Worm (Caenorhabditis elegans) whole organism, L4 larva: ENCODE data around the gene cyp-34A6.

Experiments
- D1046.2 ChIP-seq: fragments of 200-800 bp; sonication (Bioruptor generic); IDR thresholded peaks from 2 replicates; pipeline ENCODE4 v1.3.6; 2022; ENCODE audit warnings: missing genetic modification characterization, missing compliant biosample characterization
- T20F7.1 ChIP-seq: fragments of 200-800 bp; sonication (Bioruptor generic); optimal IDR thresholded peaks from 2 replicates; lab custom pipeline; 2018; ENCODE audit warnings: mild to moderate bottlenecking, missing genetic modification characterization, missing compliant biosample characterization
- T26A8.4 ChIP-seq: fragments of 200-800 bp; sonication (Bioruptor generic); IDR thresholded peaks from 2 replicates; pipeline ENCODE4 v1.3.6; 2022; ENCODE audit warnings: missing genetic modification characterization, missing compliant biosample characterization
- Y5F2A.4 ChIP-seq: fragments of 200-800 bp; sonication (Bioruptor generic); optimal IDR thresholded peaks from 2 replicates; lab custom pipeline; 2018; ENCODE audit warnings: mild to moderate bottlenecking, missing genetic modification characterization, missing compliant biosample characterization
- aha-1 ChIP-seq: fragments of 150-350 bp; peaks from one replicate; lab custom pipeline; 2014; ENCODE audit warnings: missing biosample characterization, missing genetic modification characterization
- ama-1 ChIP-seq: fragments of 150-350 bp; optimal IDR thresholded peaks from 2 replicates; lab custom pipeline; 2014; ENCODE audit warnings: inconsistent platforms, mixed read lengths
- arid-1 ChIP-seq: fragments of 200-800 bp; sonication (Bioruptor generic); conservative IDR thresholded peaks from 2 replicates; pipeline ENCODE4 v1.3.6; 2022; ENCODE audit warnings: missing genetic modification reagents, missing genetic modification characterization, missing compliant biosample characterization
- ceh-20 ChIP-seq: fragments of 200-800 bp; sonication (Bioruptor generic); IDR thresholded peaks from 2 replicates; pipeline ENCODE4 v1.3.6; 2022; ENCODE audit warnings: missing genetic modification reagents, missing genetic modification characterization, missing compliant biosample characterization
- ceh-28 ChIP-seq: fragments of 150-350 bp; optimal IDR thresholded peaks from 2 replicates; lab custom pipeline; 2014; ENCODE audit warnings: missing biosample characterization, missing genetic modification reagents, missing genetic modification characterization
- ceh-44 ChIP-seq: fragments of 200-800 bp; sonication (Bioruptor generic); IDR thresholded peaks from 2 replicates; pipeline ENCODE4 v1.3.6; 2022; ENCODE audit warnings: missing genetic modification reagents, missing genetic modification characterization, missing compliant biosample characterization
- ceh-82 ChIP-seq: sonication (generic microtip); optimal IDR thresholded peaks from 2 replicates; lab custom pipeline; 2017; ENCODE audit warnings: missing biosample characterization, missing genetic modification characterization
- daf-8 ChIP-seq: fragments of 200-800 bp; sonication (Bioruptor generic); IDR thresholded peaks from 2 replicates; pipeline ENCODE4 v1.3.6; 2022; ENCODE audit warnings: missing genetic modification characterization, missing compliant biosample characterization
- dmd-6 ChIP-seq: fragments of 200-800 bp; sonication (Bioruptor generic); IDR thresholded peaks from 2 replicates; pipeline ENCODE4 v1.3.6; 2022; ENCODE audit warnings: missing genetic modification reagents, missing genetic modification characterization, missing compliant biosample characterization
- dmd-9 ChIP-seq: fragments of 200-800 bp; sonication (Bioruptor generic); IDR thresholded peaks from 2 replicates; pipeline ENCODE4 v1.3.6; 2022; ENCODE audit warnings: missing genetic modification reagents, missing genetic modification characterization, missing compliant biosample characterization
- egl-27 ChIP-seq: sonication (generic microtip); optimal IDR thresholded peaks from 3 replicates; lab custom pipeline; 2017; ENCODE audit warnings: missing biosample characterization, missing genetic modification reagents, missing genetic modification characterization
- egl-43 ChIP-seq: fragments of 200-800 bp; sonication (Bioruptor generic); IDR thresholded peaks from 2 replicates; pipeline ENCODE4 v1.3.6; 2022; ENCODE audit warnings: missing genetic modification reagents, missing genetic modification characterization, missing compliant biosample characterization
- fkh-10 ChIP-seq: fragments of 150-350 bp; optimal IDR thresholded peaks from 2 replicates; lab custom pipeline; 2014; ENCODE audit warnings: missing biosample characterization, missing genetic modification reagents, missing genetic modification characterization
- hif-1 ChIP-seq, 2 experiments: sonication (generic microtip); optimal IDR thresholded peaks; 2 replicates each; lab custom pipeline; 2016 to 2017; ENCODE audit warnings: missing compliant biosample characterization in 2 of 2, missing genetic modification characterization in 2 of 2, missing genetic modification reagents in 2 of 2, missing genotype in 2 of 2, mild to moderate bottlenecking in 1 of 2
- hlh-30 ChIP-seq: sonication (generic microtip); optimal IDR thresholded peaks from 2 replicates; lab custom pipeline; 2017; ENCODE audit warnings: antibody characterized with exemption, mild to moderate bottlenecking, missing genetic modification characterization, missing compliant biosample characterization; ENCODE audit not compliant: insufficient read depth
- lin-13 ChIP-seq: fragments of 150-350 bp; optimal IDR thresholded peaks from 2 replicates; lab custom pipeline; 2014; ENCODE audit warnings: missing biosample characterization, missing genetic modification reagents, missing genetic modification characterization
- lin-39 ChIP-seq: fragments of 150-350 bp; optimal IDR thresholded peaks from 2 replicates; lab custom pipeline; 2014; ENCODE audit warnings: missing biosample characterization, missing genetic modification reagents, missing genetic modification characterization
- mdl-1 ChIP-seq, 2 experiments: fragments of 150-350 bp in 1 of 2; sonication (generic microtip) in 1 of 2; optimal IDR thresholded peaks; 2 replicates each; lab custom pipeline; 2014 to 2017; ENCODE audit warnings: missing biosample characterization in 2 of 2, missing genetic modification characterization in 2 of 2
- nhr-10 ChIP-seq: fragments of 150-350 bp; optimal IDR thresholded peaks from 2 replicates; lab custom pipeline; 2014; ENCODE audit warnings: missing biosample characterization, missing genetic modification characterization
- nhr-102 ChIP-seq: sonication (generic microtip); optimal IDR thresholded peaks from 2 replicates; lab custom pipeline; 2016; ENCODE audit warnings: mild to moderate bottlenecking, missing genetic modification characterization, moderate library complexity, missing compliant biosample characterization
- nhr-28 ChIP-seq: fragments of 150-350 bp; optimal IDR thresholded peaks from 2 replicates; lab custom pipeline; 2014; ENCODE audit warnings: missing biosample characterization, missing genetic modification characterization
- nhr-6 ChIP-seq: fragments of 150-350 bp; optimal IDR thresholded peaks from 2 replicates; lab custom pipeline; 2014; ENCODE audit warnings: missing biosample characterization, missing genetic modification characterization
- pha-4 ChIP-seq, 2 experiments: fragments of 150-350 bp in 1 of 2; fragments of 200-800 bp in 1 of 2; sonication (Bioruptor generic) in 1 of 2; IDR thresholded peaks in 1 of 2; optimal IDR thresholded peaks in 1 of 2; 2 replicates each; pipeline versions ENCODE4 v1.3.6 to Lab custom; 2014 to 2022; ENCODE audit warnings: missing genetic modification characterization in 2 of 2, missing genetic modification reagents in 2 of 2, missing biosample characterization in 1 of 2, missing compliant biosample characterization in 1 of 2
- pqm-1 ChIP-seq: sonication (generic microtip); optimal IDR thresholded peaks from 2 replicates; lab custom pipeline; 2017; ENCODE audit warnings: missing biosample characterization, missing genetic modification characterization
- snpc-4 ChIP-seq: fragments of 150-350 bp; optimal IDR thresholded peaks from 2 replicates; lab custom pipeline; 2014; ENCODE audit warnings: missing biosample characterization, missing genetic modification characterization
- spr-1 ChIP-seq: sonication (generic microtip); optimal IDR thresholded peaks from 2 replicates; lab custom pipeline; 2016; ENCODE audit warnings: mild to moderate bottlenecking, missing genetic modification characterization, missing compliant biosample characterization
- spr-3 ChIP-seq: fragments of 200-800 bp; sonication (Bioruptor generic); optimal IDR thresholded peaks from 2 replicates; lab custom pipeline; 2018; ENCODE audit warnings: mild to moderate bottlenecking, missing genetic modification characterization, missing compliant biosample characterization
- unc-39 ChIP-seq: sonication (generic microtip); optimal IDR thresholded peaks from 2 replicates; lab custom pipeline; 2017; ENCODE audit warnings: missing biosample characterization, missing genetic modification characterization
- unc-62 ChIP-seq, 3 experiments: fragments of 150-350 bp in 1 of 3; sonication (generic microtip); optimal IDR thresholded peaks in 2 of 3; peaks in 1 of 3; 1 replicate in 1 of 3; 2 replicates in 2 of 3; lab custom pipeline; 2014 to 2017; ENCODE audit warnings: missing biosample characterization in 3 of 3, missing genetic modification characterization in 3 of 3, missing genetic modification reagents in 3 of 3, missing genotype in 1 of 3
- zag-1 ChIP-seq: fragments of 150-350 bp; optimal IDR thresholded peaks from 2 replicates; lab custom pipeline; 2014; ENCODE audit warnings: missing biosample characterization, missing genetic modification characterization
- ztf-11 ChIP-seq: fragments of 150-350 bp; optimal IDR thresholded peaks from 2 replicates; lab custom pipeline; 2014; ENCODE audit warnings: missing biosample characterization, missing genetic modification characterization

Gene cyp-34A6

DNA sequence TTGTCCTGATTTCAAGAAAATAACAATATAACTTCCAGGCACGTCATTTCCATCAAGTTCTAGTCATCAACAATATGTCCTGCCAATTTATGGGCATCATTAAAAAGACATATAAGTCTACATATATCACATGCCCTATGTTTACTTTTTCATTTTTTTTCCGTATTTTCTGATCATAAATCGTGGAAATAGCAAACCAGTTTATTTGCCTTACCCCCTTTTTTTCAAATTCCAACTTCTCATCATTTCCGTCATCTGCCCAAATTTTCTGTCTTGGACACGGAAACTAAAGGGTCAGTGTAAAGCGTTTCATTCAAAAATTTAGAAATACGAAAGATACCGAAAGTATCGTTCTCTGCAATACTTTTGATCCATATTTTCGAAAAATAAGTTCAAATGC lies 31.2 kb upstream of the cyp-34A6 start:
- TF ChIP-seq lin-39 (tag; lab: Kevin White, UChicago) (no peak), T20F7.1 (GFP tag; lab: Kevin White, UChicago) (peak; percentile 1), nhr-10 (no peak), Y5F2A.4 (GFP tag; lab: Kevin White, UChicago) (no peak), aha-1 (tag; lab: Kevin White, UChicago) (peak; percentile 63)

- peak in 1 of 2 experiments; percentile 24 for TF ChIP-seq mdl-1 (tag; optimal IDR thresholded peaks at IDR 0.05; lab: Kevin White, UChicago)
- TF ChIP-seq D1046.2 (GFP tag; lab: Robert Waterston, UW) = no peak
- TF ChIP-seq fkh-10 (GFP tag; lab: Kevin White, UChicago) = no peak
- TF ChIP-seq ama-1 (lab: Kevin White, UChicago) = peak; percentile 43
- TF ChIP-seq ceh-44 (GFP tag; lab: Robert Waterston, UW) = no peak
- TF ChIP-seq egl-27 (tag; lab: Kevin White, UChicago) = no peak
- no peak for TF ChIP-seq ceh-28 (tag; lab: Kevin White, UChicago)
- no peak for TF ChIP-seq nhr-6
- TF ChIP-seq hif-1 (tag; optimal IDR thresholded peaks at IDR 0.05; lab: Kevin White, UChicago) = no peak
- no peak for TF ChIP-seq zag-1 (tag; lab: Kevin White, UChicago)
- TF ChIP-seq unc-62 (GFP tag; optimal IDR thresholded peaks at IDR 0.05 in 1 of 2; lab: Kevin White, UChicago) = peak in 1 of 2 experiments; percentile 63
- no peak for TF ChIP-seq unc-62 (tag; optimal IDR thresholded peaks at IDR 0.05; lab: Kevin White, UChicago)
- no peak for TF ChIP-seq dmd-6 (GFP tag; lab: Robert Waterston, UW)
- no peak for TF ChIP-seq pqm-1 (tag; lab: Kevin White, UChicago)
- no peak for TF ChIP-seq spr-1 (tag; lab: Kevin White, UChicago)
- TF ChIP-seq arid-1 (GFP tag; lab: Robert Waterston, UW) = no peak
- no peak for TF ChIP-seq egl-43 (GFP tag; lab: Robert Waterston, UW)
- no peak for TF ChIP-seq ztf-11 (tag; lab: Kevin White, UChicago)
- TF ChIP-seq ceh-20 (GFP tag; lab: Robert Waterston, UW) = no peak
- TF ChIP-seq hlh-30 (tag; lab: Kevin White, UChicago) = peak; percentile 32
- TF ChIP-seq daf-8 (GFP tag; lab: Robert Waterston, UW) = no peak
- TF ChIP-seq lin-39 (tag; lab: Kevin White, UChicago) = no peak
- no peak for TF ChIP-seq pha-4 (GFP tag; IDR thresholded peaks at IDR 0.05; lab: Robert Waterston, UW)
- TF ChIP-seq pha-4 (tag; optimal IDR thresholded peaks at IDR 0.05; lab: Kevin White, UChicago) = no peak
- TF ChIP-seq nhr-28 (tag; lab: Kevin White, UChicago) = peak; percentile 9
- no peak for TF ChIP-seq lin-13 (GFP tag; lab: Kevin White, UChicago)
These were observed 27.9 kb upstream of the cyp-34A6 start, which contains the start of gene nlp-27 for ce11 chrV:3989070-3989469. Gene nlp-27 (plus strand): TSS chrV:3989378.

DNA sequence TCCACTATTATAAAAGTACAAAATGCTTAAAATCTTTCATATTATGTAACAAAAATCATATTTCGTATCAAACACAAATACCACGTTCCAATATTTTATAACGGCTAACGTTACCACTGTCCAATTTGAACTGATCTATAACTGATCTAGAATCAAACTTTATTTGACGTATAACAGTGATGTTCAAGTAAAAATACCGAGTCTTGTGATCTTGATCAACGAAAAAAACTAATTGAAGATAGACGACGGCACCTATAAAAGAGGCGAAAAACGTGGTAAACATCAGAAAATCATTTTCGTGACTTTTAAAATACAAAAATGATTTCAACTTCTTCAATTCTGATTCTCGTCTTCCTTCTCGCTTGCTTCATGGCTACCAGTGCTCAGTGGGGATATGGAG lies 26.5 kb upstream of the cyp-34A6 start, which contains the start of gene nlp-28:
nlp-28 (plus strand) TSS at position 285 of the 400 bp plus-strand sequence.
- TF ChIP-seq dmd-6 (GFP tag; lab: Robert Waterston, UW) (no peak), ceh-28 (tag; lab: Kevin White, UChicago) (no peak), T26A8.4 (GFP tag; lab: Robert Waterston, UW) (no peak), D1046.2 (GFP tag; lab: Robert Waterston, UW) (no peak), dmd-9 (GFP tag; lab: Robert Waterston, UW) (no peak), mdl-1 (tag; optimal IDR thresholded peaks at IDR 0.05; lab: Kevin White, UChicago) (no peak), nhr-102 (tag; lab: Kevin White, UChicago) (no peak), spr-3 (GFP tag; lab: Kevin White, UChicago) (no peak), ceh-82 (no peak), unc-62 (GFP tag; optimal IDR thresholded peaks at IDR 0.05 in 1 of 2; lab: Kevin White, UChicago) (no peak), unc-62 (tag; optimal IDR thresholded peaks at IDR 0.05; lab: Kevin White, UChicago) (no peak), unc-39 (tag; lab: Kevin White, UChicago) (no peak), snpc-4 (tag; lab: Kevin White, UChicago) (no peak)
